Fruit fly (Drosophila melanogaster): Measurements from ENCODE around the gene CG4045.

- TF ChIP-seq tap (tag; optimal IDR thresholded peaks at IDR 0.05) (no peak), Mad (GFP tag; optimal IDR thresholded peaks at IDR 0.05) (no peak), tin (GFP tag; optimal IDR thresholded peaks at IDR 0.05) (no peak), vvl (GFP tag; IDR thresholded peaks at IDR 0.05) (no peak), phol (tag; optimal IDR thresholded peaks at IDR 0.05) (no peak), pb (GFP tag; optimal IDR thresholded peaks at IDR 0.05) (no peak), CG11695 (GFP tag; IDR thresholded peaks at IDR 0.05) (no peak), her (GFP tag; optimal IDR thresholded peaks at IDR 0.05) (no peak), CG2202 (tag; optimal IDR thresholded peaks at IDR 0.05) (no peak), GATAe (GFP tag; conservative IDR thresholded peaks at IDR 0.05) (no peak), Gug (GFP tag; IDR thresholded peaks at IDR 0.05) (no peak), mirr (GFP tag; optimal IDR thresholded peaks at IDR 0.05) (no peak), HHEX (GFP tag; optimal IDR thresholded peaks at IDR 0.05) (no peak), dati (GFP tag; IDR thresholded peaks at IDR 0.05) (no peak)
These were observed 9.4 kb downstream of the CG4045 start, which contains the start of gene CG14054 for dm6 chrX:2066259-2066658.

Measured in whole organism, embryonic.